Worm (Caenorhabditis elegans) whole organism, L4 larva: ENCODE measurements around the gene T20B3.14.

ENCODE experiments used
- T26A8.4 ChIP-seq: fragments of 200-800 bp; sonication (Bioruptor generic); IDR thresholded peaks from 2 replicates; pipeline ENCODE4 v1.3.6; 2022; ENCODE audit warnings: missing genetic modification characterization, missing compliant biosample characterization
- Y75B8A.6 ChIP-seq: fragments of 200-800 bp; sonication (Bioruptor generic); IDR thresholded peaks from 2 replicates; pipeline ENCODE4 v1.3.6; 2022; ENCODE audit warnings: missing genetic modification reagents, missing genetic modification characterization, missing compliant biosample characterization
- aha-1 ChIP-seq: fragments of 150-350 bp; peaks from one replicate; lab custom pipeline; 2014; ENCODE audit warnings: missing biosample characterization, missing genetic modification characterization
- attf-4 ChIP-seq: sonication (generic microtip); optimal IDR thresholded peaks from 3 replicates; lab custom pipeline; 2017; ENCODE audit warnings: missing biosample characterization, missing genetic modification characterization
- ceh-32 ChIP-seq: sonication (generic microtip); optimal IDR thresholded peaks from 2 replicates; lab custom pipeline; 2016; ENCODE audit warnings: mild to moderate bottlenecking, missing genetic modification characterization, missing compliant biosample characterization; ENCODE audit not compliant: poor library complexity
- ceh-62 ChIP-seq: sonication (generic microtip); optimal IDR thresholded peaks from 2 replicates; lab custom pipeline; 2017; ENCODE audit warnings: missing biosample characterization, missing genetic modification characterization
- daf-12 ChIP-seq: fragments of 150-350 bp; optimal IDR thresholded peaks from 2 replicates; lab custom pipeline; 2014; ENCODE audit warnings: missing biosample characterization, missing genetic modification reagents, missing genetic modification characterization
- dmd-6 ChIP-seq: fragments of 200-800 bp; sonication (Bioruptor generic); IDR thresholded peaks from 2 replicates; pipeline ENCODE4 v1.3.6; 2022; ENCODE audit warnings: missing genetic modification reagents, missing genetic modification characterization, missing compliant biosample characterization
- duxl-1 ChIP-seq: sonication (generic microtip); optimal IDR thresholded peaks from 2 replicates; lab custom pipeline; 2016; ENCODE audit warnings: mild to moderate bottlenecking, missing genetic modification characterization, moderate library complexity, missing compliant biosample characterization; ENCODE audit not compliant: poor library complexity
- hif-1 ChIP-seq, 2 experiments: sonication (generic microtip); optimal IDR thresholded peaks; 2 replicates each; lab custom pipeline; 2016 to 2017; ENCODE audit warnings: missing compliant biosample characterization in 2 of 2, missing genetic modification characterization in 2 of 2, missing genetic modification reagents in 2 of 2, missing genotype in 2 of 2, mild to moderate bottlenecking in 1 of 2
- hlh-11 ChIP-seq: fragments of 200-800 bp; sonication (Bioruptor generic); optimal IDR thresholded peaks from 2 replicates; lab custom pipeline; 2018; ENCODE audit warnings: mild to moderate bottlenecking, missing genetic modification characterization, missing compliant biosample characterization
- hlh-30 ChIP-seq: sonication (generic microtip); optimal IDR thresholded peaks from 2 replicates; lab custom pipeline; 2017; ENCODE audit warnings: antibody characterized with exemption, mild to moderate bottlenecking, missing genetic modification characterization, missing compliant biosample characterization; ENCODE audit not compliant: insufficient read depth
- lin-13 ChIP-seq: fragments of 150-350 bp; optimal IDR thresholded peaks from 2 replicates; lab custom pipeline; 2014; ENCODE audit warnings: missing biosample characterization, missing genetic modification reagents, missing genetic modification characterization
- mes-2 ChIP-seq: sonication (generic microtip); optimal IDR thresholded peaks from 2 replicates; lab custom pipeline; 2016; ENCODE audit warnings: missing genotype, mild to moderate bottlenecking, missing genetic modification characterization, missing compliant biosample characterization; ENCODE audit not compliant: poor library complexity, severe bottlenecking
- mxl-2 ChIP-seq: fragments of 200-800 bp; sonication (Bioruptor generic); conservative IDR thresholded peaks from 2 replicates; pipeline ENCODE4 v1.3.6; 2022; ENCODE audit warnings: missing genetic modification reagents, missing genetic modification characterization, missing compliant biosample characterization
- nhr-102 ChIP-seq: sonication (generic microtip); optimal IDR thresholded peaks from 2 replicates; lab custom pipeline; 2016; ENCODE audit warnings: mild to moderate bottlenecking, missing genetic modification characterization, moderate library complexity, missing compliant biosample characterization
- nhr-237 ChIP-seq: sonication (generic microtip); optimal IDR thresholded peaks from 2 replicates; lab custom pipeline; 2017; ENCODE audit warnings: missing biosample characterization, missing genetic modification characterization
- nhr-28 ChIP-seq: fragments of 150-350 bp; optimal IDR thresholded peaks from 2 replicates; lab custom pipeline; 2014; ENCODE audit warnings: missing biosample characterization, missing genetic modification characterization
- nhr-41 ChIP-seq: fragments of 200-800 bp; sonication (Bioruptor generic); IDR thresholded peaks from 2 replicates; pipeline ENCODE4 v1.3.6; 2022; ENCODE audit warnings: missing genetic modification reagents, missing genetic modification characterization, missing compliant biosample characterization
- nhr-6 ChIP-seq: fragments of 150-350 bp; optimal IDR thresholded peaks from 2 replicates; lab custom pipeline; 2014; ENCODE audit warnings: missing biosample characterization, missing genetic modification characterization
- sdz-12 ChIP-seq: fragments of 200-800 bp; sonication (Bioruptor generic); optimal IDR thresholded peaks from 2 replicates; lab custom pipeline; 2018; ENCODE audit warnings: mild to moderate bottlenecking, missing genetic modification characterization, missing compliant biosample characterization
- set-16 ChIP-seq: fragments of 200-800 bp; sonication (Bioruptor generic); IDR thresholded peaks from 2 replicates; pipeline ENCODE4 v1.3.6; 2022; ENCODE audit warnings: missing genetic modification reagents, missing genetic modification characterization, missing compliant biosample characterization
- snpc-4 ChIP-seq: fragments of 150-350 bp; optimal IDR thresholded peaks from 2 replicates; lab custom pipeline; 2014; ENCODE audit warnings: missing biosample characterization, missing genetic modification characterization
- tra-1 ChIP-seq: fragments of 200-800 bp; sonication (Bioruptor generic); IDR thresholded peaks from 2 replicates; pipeline ENCODE4 v1.3.6; 2022; ENCODE audit warnings: missing genetic modification reagents, missing genetic modification characterization, missing compliant biosample characterization
- unc-62 ChIP-seq, 3 experiments: fragments of 150-350 bp in 1 of 3; sonication (generic microtip); optimal IDR thresholded peaks in 2 of 3; peaks in 1 of 3; 1 replicate in 1 of 3; 2 replicates in 2 of 3; lab custom pipeline; 2014 to 2017; ENCODE audit warnings: missing biosample characterization in 3 of 3, missing genetic modification characterization in 3 of 3, missing genetic modification reagents in 3 of 3, missing genotype in 1 of 3
- zfp-3 ChIP-seq: fragments of 200-800 bp; sonication (Bioruptor generic); conservative IDR thresholded peaks from 2 replicates; pipeline ENCODE4 v1.3.6; 2022; ENCODE audit warnings: missing genetic modification reagents, missing genetic modification characterization, missing compliant biosample characterization

Gene T20B3.14

ce11 chrV:16786012-16786411 is 35.1 kb downstream of the T20B3.14 start:
- TF ChIP-seq nhr-6 (tag; lab: Kevin White, UChicago) (no peak), unc-62 (GFP tag; optimal IDR thresholded peaks at IDR 0.05 in 1 of 2; lab: Kevin White, UChicago) (peak in 1 of 2 experiments; percentile 21), unc-62 (tag; optimal IDR thresholded peaks at IDR 0.05; lab: Kevin White, UChicago) (no peak), aha-1 (tag; lab: Kevin White, UChicago) (peak; percentile 57)
- TF ChIP-seq, all 104 proteins: peak for 2

DNA sequence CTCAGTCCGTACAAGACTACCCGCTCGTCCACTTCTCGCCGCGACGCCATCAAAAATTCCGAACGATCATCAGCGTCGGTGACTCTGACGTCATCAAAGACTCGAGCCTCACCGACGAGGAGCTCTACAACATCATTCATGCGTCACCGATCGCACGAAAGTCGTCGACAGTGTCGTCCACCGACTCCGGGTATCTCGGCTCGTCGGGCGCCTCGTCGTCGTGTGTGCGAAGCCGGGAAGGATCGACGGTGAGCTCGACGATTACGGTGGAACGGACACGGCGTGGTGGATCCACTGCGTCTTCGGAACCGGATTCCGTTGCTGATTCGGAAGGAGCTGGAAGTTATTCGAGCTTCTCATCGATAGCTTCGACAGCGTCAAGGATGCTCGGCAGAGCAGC is 36.3 kb downstream of the T20B3.14 start:
- TF ChIP-seq set-16 (GFP tag; lab: Robert Waterston, UW) (peak; percentile 85), mes-2 (tag; lab: Kevin White, UChicago) (no peak)
- TF ChIP-seq, all 104 proteins: peak for 1

DNA sequence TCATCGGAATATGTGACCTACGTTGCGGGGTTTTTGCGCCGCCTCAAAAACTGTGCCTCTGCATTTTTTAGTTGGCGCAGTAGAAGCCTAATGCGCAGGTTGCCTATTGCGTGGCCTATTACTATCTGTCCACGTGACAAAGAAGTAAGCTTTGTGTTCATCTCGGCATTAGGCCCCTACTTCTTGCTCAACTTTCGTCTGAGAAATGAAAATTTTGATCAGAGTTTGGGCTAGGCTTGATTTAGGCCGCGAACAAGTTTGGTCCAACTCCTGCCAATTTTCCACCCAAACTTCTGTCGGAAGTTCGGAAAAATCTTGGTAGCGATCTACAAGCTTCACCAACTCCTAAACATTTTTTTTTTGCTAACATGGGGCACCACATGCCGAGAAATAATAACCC is 39.1 kb downstream of the T20B3.14 start:
- peak; percentile 92 for TF ChIP-seq aha-1 (tag; lab: Kevin White, UChicago)
- TF ChIP-seq lin-13 (GFP tag; lab: Kevin White, UChicago) = no peak

ce11 chrV:16780554-16780953 is 40.6 kb downstream of the T20B3.14 start:
- TF ChIP-seq sdz-12 (GFP tag; lab: Kevin White, UChicago) (no peak), duxl-1 (tag; lab: Kevin White, UChicago) (peak; percentile 33), mxl-2 (no peak), ceh-32 (tag; lab: Kevin White, UChicago) (no peak), nhr-28 (peak; percentile 52), hlh-11 (tag; lab: Kevin White, UChicago) (peak; percentile 36), nhr-237 (tag; lab: Kevin White, UChicago) (no peak), nhr-102 (tag; lab: Kevin White, UChicago) (no peak), Y75B8A.6 (GFP tag; lab: Robert Waterston, UW) (no peak), nhr-41 (GFP tag; lab: Robert Waterston, UW) (no peak), zfp-3 (GFP tag; lab: Robert Waterston, UW) (0 out of 2 replicates have a peak, but pooled peaks have one; percentile 19), tra-1 (GFP tag; lab: Robert Waterston, UW) (no peak), unc-62 (GFP tag; optimal IDR thresholded peaks at IDR 0.05 in 1 of 2; lab: Kevin White, UChicago) (no peak), unc-62 (tag; optimal IDR thresholded peaks at IDR 0.05; lab: Kevin White, UChicago) (no peak), hlh-30 (peak; percentile 39)

DNA sequence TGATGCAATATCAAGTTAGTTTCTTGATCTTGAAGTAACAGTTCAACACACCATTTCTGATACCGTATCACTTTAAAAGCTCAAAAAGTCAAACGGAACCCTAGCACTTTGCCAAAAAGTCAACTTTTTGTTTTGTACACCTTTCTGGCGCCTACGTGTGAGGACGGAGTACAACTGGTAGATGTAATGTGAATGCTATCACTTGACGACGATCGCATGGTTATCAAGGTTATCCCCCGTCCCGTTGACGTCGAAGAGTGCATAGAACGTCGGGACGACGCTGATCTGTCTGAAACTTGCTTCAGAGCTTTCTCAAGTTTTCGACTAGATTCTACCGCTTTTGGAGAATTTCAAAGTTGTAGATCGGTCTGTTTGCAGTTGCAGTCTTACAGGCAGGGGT is 41.1 kb downstream of the T20B3.14 start:
- TF ChIP-seq daf-12 (tag; lab: Kevin White, UChicago) (no peak), unc-62 (GFP tag; optimal IDR thresholded peaks at IDR 0.05 in 1 of 2; lab: Kevin White, UChicago) (peak in 1 of 2 experiments; percentile 93), unc-62 (tag; optimal IDR thresholded peaks at IDR 0.05; lab: Kevin White, UChicago) (no peak), attf-4 (no peak), hif-1 (tag; optimal IDR thresholded peaks at IDR 0.05; lab: Kevin White, UChicago) (no peak), dmd-6 (GFP tag; lab: Robert Waterston, UW) (peak; percentile 2; the same call in 1 of the 2 replicates), snpc-4 (tag; lab: Kevin White, UChicago) (no peak)

- TF ChIP-seq ceh-62 (tag; lab: Kevin White, UChicago) (no peak), T26A8.4 (GFP tag; lab: Robert Waterston, UW) (no peak), unc-62 (GFP tag; optimal IDR thresholded peaks at IDR 0.05 in 1 of 2; lab: Kevin White, UChicago) (peak in 1 of 2 experiments; percentile 95), unc-62 (tag; optimal IDR thresholded peaks at IDR 0.05; lab: Kevin White, UChicago) (no peak)
Measured at ce11 chrV:16779281-16779597, 41.9 kb downstream of the T20B3.14 start.
